Fruit fly (Drosophila melanogaster): ENCODE data around the gene CG32024.

CG32024 gene

DNA sequence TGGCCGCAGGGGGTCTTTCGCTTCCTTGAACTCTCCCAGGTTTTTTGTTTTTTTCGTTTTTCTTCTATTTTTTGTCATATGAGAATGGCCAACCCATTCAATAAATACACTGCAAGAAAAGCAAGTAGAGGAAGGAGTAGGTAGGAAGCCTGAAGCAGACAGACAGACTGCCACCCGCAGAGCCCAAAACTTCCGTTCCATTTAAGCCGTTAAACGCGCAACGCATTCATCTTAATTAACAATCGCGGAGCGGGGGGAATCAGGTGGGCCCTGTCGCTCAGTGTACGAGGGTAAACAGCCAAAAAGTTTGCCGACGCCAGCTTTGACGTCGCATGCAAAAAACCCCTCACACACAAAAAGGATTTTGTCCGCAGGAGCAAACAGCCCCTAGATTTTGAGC is 45.5 kb downstream of the CG32024 start (continued):
- TF ChIP-seq ftz-f1 (GFP tag; optimal IDR thresholded peaks at IDR 0.05) (no peak), gfzf (GFP tag; optimal IDR thresholded peaks at IDR 0.05) (no peak), gcm2 (GFP tag; optimal IDR thresholded peaks at IDR 0.05) (no peak), fd64A (GFP tag; optimal IDR thresholded peaks at IDR 0.05) (no peak), Doc3 (GFP tag; IDR thresholded peaks at IDR 0.05; ENCODE audit: partially characterized antibody) (no peak), CG2202 (tag; optimal IDR thresholded peaks at IDR 0.05) (no peak), Hsf (GFP tag; optimal IDR thresholded peaks at IDR 0.05) (no peak), CG1792 (GFP tag; optimal IDR thresholded peaks at IDR 0.05) (no peak), Lim3 (GFP tag; IDR thresholded peaks at IDR 0.05) (no peak), CG5953 (GFP tag; IDR thresholded peaks at IDR 0.05) (peak; percentile 49; the same call in 1 of the 2 replicates), Dek (tag; optimal IDR thresholded peaks at IDR 0.05) (no peak), bab2 (GFP tag; optimal IDR thresholded peaks at IDR 0.05) (peak; percentile 45), bcd (GFP tag; optimal IDR thresholded peaks at IDR 0.05) (no peak), sc (optimal IDR thresholded peaks at IDR 0.05) (no peak), sc (GFP tag; optimal IDR thresholded peaks at IDR 0.05) (no peak), exex (tag; optimal IDR thresholded peaks at IDR 0.05) (no peak), CG12155 (GFP tag; optimal IDR thresholded peaks at IDR 0.05) (no peak), hth (optimal IDR thresholded peaks at IDR 0.05) (no peak), sens (GFP tag) (peak; percentile 80), ci (GFP tag; IDR thresholded peaks at IDR 0.05) (peak; percentile 64; the same call in 1 of the 3 replicates), CG10543 (GFP tag; optimal IDR thresholded peaks at IDR 0.05) (no peak), CG10959 (GFP tag; IDR thresholded peaks at IDR 0.05) (peak; percentile 56; the same call in 1 of the 2 replicates), onecut (GFP tag; IDR thresholded peaks at IDR 0.05) (no peak), al (GFP tag; IDR thresholded peaks at IDR 0.05) (no peak), CG42726 (GFP tag; IDR thresholded peaks at IDR 0.05; ENCODE audit: partially characterized antibody) (no peak), Kr (GFP tag; optimal IDR thresholded peaks at IDR 0.05) (no peak), Dll (GFP tag; IDR thresholded peaks at IDR 0.05; ENCODE audit: partially characterized antibody) (no peak), CG15269 (tag; optimal IDR thresholded peaks at IDR 0.05) (peak; percentile 43), insv (GFP tag; optimal IDR thresholded peaks at IDR 0.05) (no peak), CrebB (tag; optimal IDR thresholded peaks at IDR 0.05) (no peak), CG3065 (GFP tag; optimal IDR thresholded peaks at IDR 0.05) (no peak), Dp (GFP tag; optimal IDR thresholded peaks at IDR 0.05) (no peak), jumu (GFP tag; optimal IDR thresholded peaks at IDR 0.05) (peak; percentile 48), Ptx1 (GFP tag; IDR thresholded peaks at IDR 0.05) (0 out of 2 replicates have a peak, but pooled peaks have one; percentile 33), Dad (GFP tag; optimal IDR thresholded peaks at IDR 0.05) (no peak), Bdp1 (GFP tag; optimal IDR thresholded peaks at IDR 0.05) (no peak), pita (GFP tag; optimal IDR thresholded peaks at IDR 0.05) (no peak), CG31441 (GFP tag; IDR thresholded peaks at IDR 0.05) (0 out of 2 replicates have a peak, but pooled peaks have one; percentile 31), zfh2 (GFP tag; optimal IDR thresholded peaks at IDR 0.05) (peak; percentile 16), CG14014 (GFP tag; IDR thresholded peaks at IDR 0.05) (peak; percentile 48; the same call in 1 of the 2 replicates), Sin3A (optimal IDR thresholded peaks at IDR 0.05) (no peak), crc (GFP tag; optimal IDR thresholded peaks at IDR 0.05) (no peak), pan (optimal IDR thresholded peaks at IDR 0.05) (no peak), pan (GFP tag; optimal IDR thresholded peaks at IDR 0.05 in 1 of 2, IDR thresholded peaks at IDR 0.05 in 1 of 2) (peak in 1 of 2 experiments; percentile 66), CG18476 (GFP tag; optimal IDR thresholded peaks at IDR 0.05) (no peak), odd (GFP tag; optimal IDR thresholded peaks at IDR 0.05) (no peak), Lhr (GFP tag; optimal IDR thresholded peaks at IDR 0.05) (no peak), cas (GFP tag; IDR thresholded peaks at IDR 0.05) (no peak), fd102C (GFP tag; optimal IDR thresholded peaks at IDR 0.05) (no peak), trh (GFP tag; optimal IDR thresholded peaks at IDR 0.05) (no peak), CG5245 (GFP tag; optimal IDR thresholded peaks at IDR 0.05) (peak; percentile 13), CG4360 (GFP tag; IDR thresholded peaks at IDR 0.05) (no peak), CG11696 (GFP tag; IDR thresholded peaks at IDR 0.05) (no peak)

Data from whole organism, embryonic.